Worm (Caenorhabditis elegans): ENCODE results near the gene srh-27.

ce11 chrII:12436717-12437116 is 11.6 kb upstream of the srh-27 start:
- TF ChIP-seq lin-39 (tag; optimal IDR thresholded peaks at IDR 0.05) (no peak), nhr-76 (tag; optimal IDR thresholded peaks at IDR 0.05) (no peak), pqm-1 (tag; optimal IDR thresholded peaks at IDR 0.05) (no peak)
